Fruit fly (Drosophila melanogaster): ENCODE measurements around the gene CG18404.

CG18404 gene

dm6 chr3R:30296035-30296434 is 43.1 kb downstream of the CG18404 start (continued):
- peak; percentile 78 for TF ChIP-seq dimm (GFP tag; IDR thresholded peaks at IDR 0.05)
- TF ChIP-seq salm (tag; optimal IDR thresholded peaks at IDR 0.05), result peak; percentile 67
- peak; percentile 71 for TF ChIP-seq CG3065 (GFP tag; optimal IDR thresholded peaks at IDR 0.05)
- TF ChIP-seq trh (GFP tag; optimal IDR thresholded peaks at IDR 0.05), result peak; percentile 27
- peak; percentile 28 for TF ChIP-seq stwl (tag; optimal IDR thresholded peaks at IDR 0.05)
- TF ChIP-seq CG42726 (GFP tag; IDR thresholded peaks at IDR 0.05; ENCODE audit: partially characterized antibody), result no peak
- no peak for TF ChIP-seq Dfd (GFP tag; optimal IDR thresholded peaks at IDR 0.05)
- TF ChIP-seq gsb (GFP tag; IDR thresholded peaks at IDR 0.05), result peak; percentile 47
- TF ChIP-seq hth (optimal IDR thresholded peaks at IDR 0.05), result no peak
- TF ChIP-seq dan (GFP tag; IDR thresholded peaks at IDR 0.05), result peak; percentile 51; the same call in 1 of the 2 replicates
- TF ChIP-seq CG9817 (tag; optimal IDR thresholded peaks at IDR 0.05), result peak; percentile 65
- no peak for TF ChIP-seq pzg (GFP tag; optimal IDR thresholded peaks at IDR 0.05)
- no peak for TF ChIP-seq yki (optimal IDR thresholded peaks at IDR 0.05)
- peak; percentile 70 for TF ChIP-seq CG11696 (GFP tag; IDR thresholded peaks at IDR 0.05)
- TF ChIP-seq Hey (tag; optimal IDR thresholded peaks at IDR 0.05), result no peak
- peak; percentile 50 for TF ChIP-seq CG18011 (GFP tag; optimal IDR thresholded peaks at IDR 0.05)
- TF ChIP-seq gfzf (GFP tag; optimal IDR thresholded peaks at IDR 0.05), result no peak
- peak; percentile 30 for TF ChIP-seq slp2 (GFP tag; optimal IDR thresholded peaks at IDR 0.05)
- no peak for TF ChIP-seq Stat92E (GFP tag; optimal IDR thresholded peaks at IDR 0.05)
- TF ChIP-seq CG14441 (GFP tag; IDR thresholded peaks at IDR 0.05), result peak; percentile 83
- TF ChIP-seq GATAe (GFP tag; conservative IDR thresholded peaks at IDR 0.05), result no peak
- TF ChIP-seq her (GFP tag; optimal IDR thresholded peaks at IDR 0.05), result peak; percentile 19
- peak; percentile 79 for TF ChIP-seq PHDP (tag; optimal IDR thresholded peaks at IDR 0.05)
- peak; percentile 69 for TF ChIP-seq fd102C (GFP tag; optimal IDR thresholded peaks at IDR 0.05)
- TF ChIP-seq CG11504 (tag; optimal IDR thresholded peaks at IDR 0.05), result peak; percentile 88
- no peak for TF ChIP-seq insv (GFP tag; optimal IDR thresholded peaks at IDR 0.05)
- peak; percentile 32 for TF ChIP-seq Elba2 (GFP tag; optimal IDR thresholded peaks at IDR 0.05)
- TF ChIP-seq BtbVII (GFP tag; optimal IDR thresholded peaks at IDR 0.05), result peak; percentile 63
- TF ChIP-seq h (optimal IDR thresholded peaks at IDR 0.05), result no peak
- TF ChIP-seq HLH3B (GFP tag; IDR thresholded peaks at IDR 0.05), result peak; percentile 89
- no peak for TF ChIP-seq CG7963 (GFP tag; IDR thresholded peaks at IDR 0.05; ENCODE audit: partially characterized antibody)
- TF ChIP-seq nerfin-2 (GFP tag; IDR thresholded peaks at IDR 0.05; ENCODE audit: partially characterized antibody), result no peak; the same call in 1 of the 2 replicates
- TF ChIP-seq cato (GFP tag; optimal IDR thresholded peaks at IDR 0.05; ENCODE audit: borderline replicate concordance), result peak; percentile 76
- TF ChIP-seq chinmo (GFP tag; IDR thresholded peaks at IDR 0.05; ENCODE audit: partially characterized antibody), result no peak
- TF ChIP-seq CG18262 (tag; optimal IDR thresholded peaks at IDR 0.05), result peak; percentile 80
- TF ChIP-seq Dll (GFP tag; IDR thresholded peaks at IDR 0.05; ENCODE audit: partially characterized antibody), result no peak
- TF ChIP-seq CG3163 (GFP tag; optimal IDR thresholded peaks at IDR 0.05), result no peak
- peak; percentile 79 for TF ChIP-seq CG1024 (GFP tag; IDR thresholded peaks at IDR 0.05)
- TF ChIP-seq CG2199 (GFP tag; IDR thresholded peaks at IDR 0.05), result peak; percentile 72; the same call in 1 of the 3 replicates
- TF ChIP-seq Dbx (GFP tag; IDR thresholded peaks at IDR 0.05), result peak; percentile 61; the same call in 1 of the 3 replicates
- peak; percentile 53; the same call in 1 of the 3 replicates for TF ChIP-seq CG11560 (tag; IDR thresholded peaks at IDR 0.05)
- peak; percentile 11 for TF ChIP-seq CG7786 (GFP tag; optimal IDR thresholded peaks at IDR 0.05)
- no peak for TF ChIP-seq CG13624 (GFP tag; optimal IDR thresholded peaks at IDR 0.05)
- TF ChIP-seq Dip3 (GFP tag; optimal IDR thresholded peaks at IDR 0.05), result no peak
- TF ChIP-seq mam (GFP tag; optimal IDR thresholded peaks at IDR 0.05), result peak; percentile 45
- TF ChIP-seq CG14667 (GFP tag; IDR thresholded peaks at IDR 0.05), result peak; percentile 83
- TF ChIP-seq CG14050 (GFP tag; IDR thresholded peaks at IDR 0.05), result peak; percentile 68
- 0 out of 2 replicates have a peak, but pooled peaks have one; percentile 22 for TF ChIP-seq Doc2 (GFP tag; IDR thresholded peaks at IDR 0.05)
- TF ChIP-seq NC2α (GFP tag; optimal IDR thresholded peaks at IDR 0.05), result no peak
- no peak for TF ChIP-seq TFAM (GFP tag; optimal IDR thresholded peaks at IDR 0.05)
- TF ChIP-seq Scr (GFP tag; IDR thresholded peaks at IDR 0.05; ENCODE audit: partially characterized antibody), result no peak
- TF ChIP-seq pho (GFP tag; optimal IDR thresholded peaks at IDR 0.05), result no peak

Data from whole organism, embryonic.